Worm (Caenorhabditis elegans) whole organism, dauer: ENCODE data around the gene hda-11.

Experiments
- unc-62 ChIP-seq: sonication (generic microtip); optimal IDR thresholded peaks from 2 replicates; lab custom pipeline; 2017; ENCODE audit warnings: missing biosample characterization, missing genetic modification reagents, missing genetic modification characterization

hda-11 gene

DNA sequence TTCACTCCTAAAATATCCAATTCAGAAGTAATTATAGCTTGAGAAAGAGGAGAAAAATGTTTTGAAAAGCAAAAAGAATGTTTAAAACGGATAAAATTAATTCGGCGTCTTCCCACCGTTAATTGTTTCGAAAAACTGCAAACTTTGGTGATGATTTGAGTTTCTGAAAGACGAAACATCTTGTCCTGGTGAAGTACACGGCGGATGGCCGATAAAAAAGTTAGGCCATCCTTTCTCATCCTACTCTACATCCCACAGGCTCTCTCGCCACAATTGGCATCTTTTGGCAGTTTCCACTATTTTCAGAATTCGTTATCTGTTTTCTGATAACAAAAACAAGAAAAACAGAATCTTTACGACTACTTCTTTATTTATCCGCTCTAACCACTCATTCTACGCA, at the start of gene hda-11, which contains the start of gene C35A5.8:
TSS of gene hda-11 (plus strand) at position 283 of the 400 bp plus-strand sequence.
TSS of gene C35A5.8 (minus strand) at position 7 of the 400 bp plus-strand sequence.
- TF ChIP-seq unc-62 (GFP tag; lab: Kevin White, UChicago), result no peak

DNA sequence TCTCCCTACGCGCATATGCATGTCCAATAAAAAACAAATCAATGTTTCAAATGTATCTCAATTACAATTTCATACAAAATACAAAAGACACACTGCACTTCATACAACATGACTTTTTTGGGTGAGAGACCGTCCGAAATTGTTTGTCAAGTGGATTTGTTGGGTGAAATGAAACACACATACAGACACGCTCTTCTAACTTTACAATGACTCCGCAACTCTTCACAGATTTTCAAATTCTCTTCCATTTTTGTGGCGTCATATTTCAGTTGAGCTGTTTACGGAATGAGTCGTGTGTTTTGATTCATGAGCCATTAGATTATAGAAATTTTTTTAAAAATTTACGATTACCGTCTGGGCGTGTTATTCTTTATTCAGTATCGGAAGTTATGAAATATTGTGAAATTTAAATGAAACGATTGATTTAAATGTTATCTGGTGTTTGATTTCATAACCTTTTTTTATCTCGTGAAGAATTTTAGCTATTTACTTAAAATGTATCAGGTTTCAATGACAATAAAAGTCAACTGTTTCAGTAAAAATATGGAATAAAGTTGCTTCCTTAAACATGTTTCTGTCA, 49.0 kb upstream of the hda-11 start:
- no peak for TF ChIP-seq unc-62 (GFP tag; lab: Kevin White, UChicago)

DNA sequence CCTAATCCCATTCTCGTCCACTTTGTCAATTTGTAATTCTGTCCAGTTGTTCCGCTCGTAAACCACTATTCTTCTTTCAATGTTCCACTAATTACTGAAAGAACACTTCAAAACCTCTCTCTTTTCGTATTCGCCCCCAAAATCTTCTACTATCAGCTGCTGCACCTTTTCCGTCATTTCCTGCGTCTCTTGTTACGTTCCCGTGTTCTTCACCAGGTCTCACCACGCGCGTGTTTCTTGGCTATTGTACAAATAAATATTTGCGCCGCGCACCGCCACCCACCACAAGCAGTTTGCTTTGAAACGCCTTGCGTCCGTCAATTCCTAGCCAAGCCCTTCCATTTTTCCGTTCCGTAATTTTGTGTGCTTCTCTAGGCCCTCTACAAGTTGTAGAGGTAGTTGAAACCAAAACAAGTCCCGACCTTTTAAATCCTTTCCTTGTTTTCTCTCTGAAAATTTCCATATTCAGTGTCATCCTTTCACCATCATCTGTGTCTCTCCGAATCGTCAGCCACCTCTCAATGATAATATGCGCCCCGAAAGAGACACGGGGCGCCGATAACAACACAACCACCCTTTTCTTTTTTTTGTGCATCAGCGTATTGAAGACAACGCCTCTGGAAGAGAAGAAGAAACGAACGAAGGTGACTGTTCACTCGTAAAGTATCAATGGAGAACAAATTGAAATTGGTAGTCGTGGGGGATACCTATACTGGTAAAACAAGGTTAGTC, 47.7 kb upstream of the hda-11 start, which contains the start of the genes crp-1 and Y32F6B.9:
TSS of gene crp-1 (plus strand) at position 468 of the 732 bp plus-strand sequence.
TSS of gene Y32F6B.9 (plus strand) at position 603 of the 732 bp plus-strand sequence.
- no peak for TF ChIP-seq unc-62 (GFP tag; lab: Kevin White, UChicago)

DNA sequence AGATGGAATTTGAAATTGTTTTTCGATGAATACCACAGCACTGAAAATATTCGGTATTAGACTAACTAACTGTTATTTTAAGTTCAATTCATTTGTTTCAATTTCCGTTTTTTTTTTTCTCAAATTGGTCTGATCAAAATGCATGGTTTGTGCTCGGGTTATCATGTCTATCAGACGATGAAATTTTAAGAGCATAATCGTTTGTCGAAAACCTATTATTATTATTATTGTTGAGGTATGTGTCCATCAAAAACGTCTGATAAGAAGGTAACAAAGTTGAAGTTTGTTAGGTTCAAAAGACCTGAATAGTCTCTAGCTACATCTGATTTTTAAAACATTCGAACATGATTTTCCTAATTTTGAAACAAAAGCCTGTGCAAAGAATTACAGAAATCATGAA, 42.0 kb upstream of the hda-11 start:
- no peak for TF ChIP-seq unc-62 (GFP tag; lab: Kevin White, UChicago)

DNA sequence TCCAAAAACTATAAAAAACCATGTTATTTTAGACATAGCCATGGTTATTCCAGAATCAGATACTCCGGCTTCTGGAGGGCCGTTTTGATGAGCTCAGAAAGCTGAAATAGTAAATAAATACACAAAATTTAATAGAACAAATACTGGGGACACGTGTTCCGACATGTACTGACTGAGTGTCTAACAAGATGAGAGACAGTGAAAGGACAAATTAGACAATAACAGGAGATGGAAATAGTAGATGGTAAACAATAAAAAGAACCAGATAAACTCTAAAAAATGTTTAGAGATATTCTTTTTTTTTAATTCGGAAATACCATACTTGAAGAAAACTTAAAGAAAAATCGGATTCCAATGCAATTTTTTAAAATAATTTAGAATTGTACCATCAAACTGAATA, 41.3 kb upstream of the hda-11 start, which contains the start of gene Y32F6B.1:
TSS of gene Y32F6B.1 (minus strand) at position 101 of the 400 bp plus-strand sequence.
- no peak for TF ChIP-seq unc-62 (GFP tag; lab: Kevin White, UChicago)

DNA sequence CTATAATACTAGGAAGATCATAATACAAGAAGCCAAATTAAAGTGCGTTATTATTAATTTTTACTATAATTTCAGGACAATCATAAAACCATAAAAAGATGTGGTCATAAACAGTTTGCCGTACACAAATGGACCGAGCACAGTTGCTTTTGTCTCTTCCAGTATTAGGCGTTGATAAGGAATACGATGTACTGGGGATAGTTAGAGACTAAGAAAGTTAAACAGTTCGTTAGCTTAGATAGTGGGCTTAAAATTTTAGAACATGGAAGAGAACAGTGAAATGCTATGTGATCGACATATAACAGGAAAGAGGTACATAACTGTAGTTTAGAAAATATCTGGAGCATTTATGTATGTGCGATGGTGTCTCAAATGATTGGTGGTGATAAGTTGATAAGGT, 40.6 kb upstream of the hda-11 start:
- TF ChIP-seq unc-62 (GFP tag; lab: Kevin White, UChicago), result no peak

DNA sequence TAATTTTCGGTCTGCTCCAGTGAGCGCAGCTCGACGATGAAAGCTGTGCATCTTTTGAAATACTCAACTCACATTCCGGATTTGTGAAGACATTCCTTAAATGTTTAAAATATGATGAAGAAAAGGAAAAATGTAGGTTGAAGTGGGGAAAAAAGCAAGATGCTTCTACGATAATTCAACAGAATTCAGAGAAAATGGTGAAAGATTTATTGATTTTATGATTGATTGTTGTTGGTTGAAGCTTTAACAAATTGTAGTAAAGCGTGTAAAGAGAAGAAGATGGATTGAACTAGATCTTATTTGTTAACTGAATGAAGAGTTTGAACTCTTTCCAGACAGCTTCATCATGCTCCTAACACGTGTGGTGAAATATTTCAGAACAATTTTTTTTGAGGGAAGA, 36.0 kb upstream of the hda-11 start, which contains the start of gene ncx-5:
TSS of gene ncx-5 (minus strand) at position 101 of the 400 bp plus-strand sequence.
- TF ChIP-seq unc-62 (GFP tag; lab: Kevin White, UChicago), result no peak

DNA sequence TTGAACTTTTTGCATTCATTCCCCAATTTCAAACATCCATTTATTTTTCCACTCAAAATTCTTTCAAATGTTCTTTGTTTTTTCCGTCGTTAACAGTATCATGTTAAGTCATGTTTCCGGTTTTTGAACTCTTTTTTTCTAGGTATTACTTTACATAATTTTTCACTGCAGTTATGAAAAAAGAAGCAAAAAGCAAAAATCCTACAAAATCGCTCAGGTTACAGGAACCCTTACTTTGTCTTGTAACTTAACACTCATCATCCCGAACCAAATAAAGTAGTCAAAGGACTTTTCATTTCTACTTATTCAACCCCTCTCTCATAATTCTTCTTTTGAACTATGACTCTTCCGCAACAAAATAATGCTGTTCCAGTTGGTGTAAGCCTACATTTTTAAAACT, 34.5 kb upstream of the hda-11 start, which contains the start of gene aqp-5:
TSS of gene aqp-5 (plus strand) at position 301 of the 400 bp plus-strand sequence.
- no peak for TF ChIP-seq unc-62 (GFP tag; lab: Kevin White, UChicago)

DNA sequence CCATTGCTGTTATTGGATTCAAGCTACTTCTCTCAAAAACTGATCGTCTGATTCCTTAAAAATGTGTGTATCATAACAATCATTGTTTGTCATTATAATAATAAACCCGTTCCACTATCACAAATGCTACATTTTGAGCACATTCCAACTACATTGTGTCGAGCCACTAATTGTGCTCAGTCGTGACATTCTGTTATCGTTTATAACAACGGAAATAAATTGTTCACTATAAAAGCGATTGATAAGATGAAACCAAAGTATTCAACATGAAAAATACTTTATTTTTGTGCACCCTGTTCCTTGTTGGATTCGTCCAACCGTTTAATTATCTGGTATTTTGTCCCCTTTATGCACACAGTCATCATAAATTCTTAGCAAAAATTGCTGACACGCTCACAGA, 32.8 kb upstream of the hda-11 start, which contains the start of gene ugt-33:
TSS of gene ugt-33 (plus strand) at position 260 of the 400 bp plus-strand sequence.
- no peak for TF ChIP-seq unc-62 (GFP tag; lab: Kevin White, UChicago)

DNA sequence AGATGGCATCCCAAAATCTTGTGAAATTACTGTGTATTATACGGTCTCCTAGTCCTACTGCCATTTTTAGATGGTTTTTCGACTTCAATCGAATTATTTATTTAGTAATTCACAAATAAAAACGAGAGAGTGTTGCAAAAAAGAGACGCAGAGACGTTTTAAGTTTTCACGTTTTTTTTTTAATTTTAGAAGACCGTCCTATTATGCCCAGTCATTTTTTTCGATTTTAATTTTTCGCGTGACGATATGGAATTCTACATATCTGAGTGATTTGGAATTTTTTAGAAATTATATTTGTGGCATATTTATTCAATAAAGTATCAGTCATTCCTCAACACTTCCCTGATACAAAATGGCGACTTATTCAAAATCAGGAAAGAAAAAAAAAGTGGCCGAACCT, 29.3 kb upstream of the hda-11 start, which contains the start of gene C35A5.4:
TSS of gene C35A5.4 (plus strand) at position 301 of the 400 bp plus-strand sequence.
- TF ChIP-seq unc-62 (GFP tag; lab: Kevin White, UChicago), result no peak

DNA sequence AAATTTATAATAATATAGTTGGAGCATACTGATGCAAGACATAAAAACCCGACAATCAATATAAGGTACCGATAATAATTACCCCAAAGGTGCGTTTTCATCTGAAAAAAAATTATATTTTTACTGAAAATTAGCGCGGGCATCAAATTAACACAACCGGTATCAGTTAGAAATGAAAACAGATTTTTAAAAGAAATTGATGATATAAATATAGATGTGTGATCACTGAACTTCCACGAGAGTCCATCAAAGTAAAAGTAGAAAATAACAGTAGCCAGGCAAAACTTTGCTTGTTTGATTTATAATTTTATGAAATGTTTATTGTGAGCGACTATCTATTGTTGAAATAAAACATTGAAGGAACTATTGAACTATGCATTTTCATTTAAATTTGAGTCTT, 24.7 kb upstream of the hda-11 start, which contains the start of gene C35A5.3:
TSS of gene C35A5.3 (minus strand) at position 101 of the 400 bp plus-strand sequence.
- no peak for TF ChIP-seq unc-62 (GFP tag; lab: Kevin White, UChicago)

DNA sequence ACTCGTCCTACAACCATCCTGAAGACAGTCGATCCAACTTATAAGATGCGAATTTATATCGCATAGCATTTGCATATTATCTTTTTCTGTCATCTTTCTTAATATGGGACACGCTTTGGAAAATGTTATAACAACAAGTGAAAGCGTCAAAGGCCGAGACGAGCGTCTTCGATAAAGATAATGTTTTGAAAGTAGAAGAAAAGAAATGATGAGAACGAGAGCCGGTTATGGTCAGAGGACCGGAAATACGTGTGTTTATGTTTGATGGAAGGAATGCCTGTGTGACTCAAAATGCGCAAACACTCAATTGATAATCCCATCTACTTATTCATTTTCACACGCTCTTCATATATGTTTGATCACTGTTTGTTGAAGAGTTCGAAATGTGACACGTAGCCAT, 23.0 kb upstream of the hda-11 start, which contains the start of gene C35A5.11:
TSS of gene C35A5.11 (minus strand) at position 101 of the 400 bp plus-strand sequence.
- no peak for TF ChIP-seq unc-62 (GFP tag; lab: Kevin White, UChicago)

DNA sequence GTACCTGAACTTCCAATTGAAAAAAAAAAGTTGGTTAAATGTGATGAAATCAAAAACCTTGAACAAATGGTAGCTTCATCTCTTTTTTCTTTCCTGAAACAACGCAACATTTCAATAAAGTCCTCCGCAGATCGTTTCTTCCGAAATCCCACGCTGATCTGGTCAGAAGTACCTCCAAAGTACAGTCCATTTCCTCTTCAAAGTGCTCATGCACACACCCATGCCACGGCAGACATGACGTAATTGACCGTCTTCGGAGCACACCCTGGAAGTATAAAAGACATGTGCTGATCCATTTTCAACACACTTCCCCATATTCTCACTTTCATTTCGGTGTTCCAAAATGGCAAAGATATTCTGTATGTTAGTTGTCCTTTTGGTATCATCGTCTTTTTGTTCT, 22.1 kb upstream of the hda-11 start, which contains the start of gene C35A5.10:
TSS of gene C35A5.10 (plus strand) at position 301 of the 400 bp plus-strand sequence.
- TF ChIP-seq unc-62 (GFP tag; lab: Kevin White, UChicago), result no peak

DNA sequence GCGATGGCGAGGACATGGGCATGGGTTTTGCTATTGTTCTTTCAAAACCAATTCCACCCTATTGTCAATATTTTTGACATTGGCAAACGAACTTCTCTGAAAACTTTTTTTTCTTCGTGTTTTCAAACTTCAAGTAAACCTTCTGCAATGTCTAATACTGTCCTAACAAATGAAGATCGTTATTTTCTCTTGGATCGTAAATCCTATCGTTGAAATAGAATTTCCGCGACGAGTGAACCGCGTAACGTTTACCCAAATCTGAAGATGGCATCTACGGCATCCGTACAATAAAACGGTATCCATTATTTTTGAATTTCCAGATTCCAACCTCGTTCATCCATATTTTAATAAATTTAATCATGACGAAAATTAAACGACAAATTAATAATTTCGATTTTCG, 20.4 kb upstream of the hda-11 start, which contains the start of gene C35A5.5:
TSS of gene C35A5.5 (plus strand) at position 301 of the 400 bp plus-strand sequence.
- TF ChIP-seq unc-62 (GFP tag; lab: Kevin White, UChicago), result no peak

DNA sequence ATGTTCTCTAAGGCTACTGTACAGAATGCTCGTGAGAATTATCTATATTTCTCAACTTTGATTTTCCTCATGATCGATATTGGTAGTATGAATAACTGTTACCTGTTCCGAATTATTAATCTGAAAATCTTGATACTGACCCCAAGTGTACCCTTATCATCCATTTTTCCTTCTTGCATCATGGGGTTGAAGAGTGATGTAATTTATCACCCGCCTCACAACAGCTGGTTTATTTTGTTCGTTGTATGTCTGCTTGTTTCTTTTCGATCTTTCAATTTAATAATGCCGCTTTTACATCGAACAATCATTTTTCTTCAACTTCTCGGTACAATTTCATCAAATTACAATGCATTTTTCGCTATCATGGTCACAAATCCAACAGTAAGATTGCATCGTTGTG, 17.1 kb upstream of the hda-11 start, which contains the start of gene C35A5.6:
TSS of gene C35A5.6 (plus strand) at position 283 of the 400 bp plus-strand sequence.
- no peak for TF ChIP-seq unc-62 (GFP tag; lab: Kevin White, UChicago)

DNA sequence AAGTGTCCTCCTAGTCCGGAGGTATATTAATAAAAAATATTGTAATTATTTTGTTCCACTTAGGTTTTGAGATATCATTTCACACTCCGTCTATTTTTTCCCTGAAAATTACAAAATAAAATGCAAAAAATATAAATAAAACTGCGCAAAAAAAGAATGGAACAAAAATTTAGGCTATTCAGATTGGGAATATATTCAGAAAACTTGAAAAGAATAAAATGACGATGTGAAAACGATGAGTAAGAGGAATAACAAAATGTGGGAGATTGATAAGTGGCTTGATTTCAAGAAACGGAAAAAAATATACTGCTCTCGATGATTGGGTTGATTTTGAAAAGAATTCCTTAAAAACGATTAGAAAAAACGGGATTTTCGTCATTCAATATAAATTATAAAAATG, 11.7 kb upstream of the hda-11 start, which contains the start of gene dmsr-8:
TSS of gene dmsr-8 (minus strand) at position 101 of the 400 bp plus-strand sequence.
- TF ChIP-seq unc-62 (GFP tag; lab: Kevin White, UChicago), result no peak
